Worm (Caenorhabditis elegans) whole organism, L1 larva: ENCODE results near the gene sri-51.

Source experiments
- C16A3.4 ChIP-seq: fragments of 150-350 bp; optimal IDR thresholded peaks from 2 replicates; lab custom pipeline; 2014; ENCODE audit warnings: missing biosample characterization, missing genetic modification characterization
- Y116A8C.19 ChIP-seq: sonication (generic microtip); optimal IDR thresholded peaks from 2 replicates; lab custom pipeline; 2016; ENCODE audit warnings: missing compliant biosample characterization, missing genetic modification characterization, borderline replicate concordance
- aha-1 ChIP-seq: fragments of 150-350 bp; optimal IDR thresholded peaks from 2 replicates; lab custom pipeline; 2014; ENCODE audit warnings: missing biosample characterization, missing genetic modification characterization
- alr-1 ChIP-seq: fragments of 200-800 bp; sonication (Bioruptor generic); optimal IDR thresholded peaks from 2 replicates; lab custom pipeline; 2018; ENCODE audit warnings: borderline replicate concordance, mild to moderate bottlenecking, missing genetic modification characterization, missing compliant biosample characterization
- ama-1 ChIP-seq: fragments of 150-350 bp; optimal IDR thresholded peaks from 2 replicates; lab custom pipeline; 2014
- blmp-1 ChIP-seq: fragments of 150-350 bp; optimal IDR thresholded peaks from 2 replicates; lab custom pipeline; 2014; ENCODE audit warnings: missing biosample characterization, missing genetic modification characterization
- ceh-63 ChIP-seq: fragments of 200-800 bp; sonication (Bioruptor generic); optimal IDR thresholded peaks from 2 replicates; lab custom pipeline; 2018; ENCODE audit warnings: mild to moderate bottlenecking, missing genetic modification characterization, missing compliant biosample characterization
- ceh-82 ChIP-seq, 3 experiments: fragments of 150-350 bp in 1 of 3; sonication (generic microtip) in 2 of 3; optimal IDR thresholded peaks; 2 replicates each; lab custom pipeline; 2014 to 2017; ENCODE audit warnings: missing biosample characterization in 3 of 3, missing genetic modification characterization in 3 of 3
- ces-1 ChIP-seq: fragments of 150-350 bp; optimal IDR thresholded peaks from 2 replicates; lab custom pipeline; 2014; ENCODE audit warnings: missing biosample characterization, missing genetic modification reagents, missing genetic modification characterization
- dpl-1 ChIP-seq, 3 experiments: fragments of 150-350 bp in 2 of 3; sonication (generic microtip) in 1 of 3; optimal IDR thresholded peaks; 2 replicates each; lab custom pipeline; 2014 to 2017; ENCODE audit warnings: missing biosample characterization in 3 of 3, missing genetic modification characterization in 3 of 3, missing genetic modification reagents in 3 of 3
- dsc-1 ChIP-seq: sonication (generic microtip); optimal IDR thresholded peaks from 2 replicates; lab custom pipeline; 2016; ENCODE audit warnings: mild to moderate bottlenecking, missing genetic modification characterization, missing compliant biosample characterization
- efl-1 ChIP-seq, 4 experiments: fragments of 150-350 bp; optimal IDR thresholded peaks in 3 of 4; peaks in 1 of 4; 1 replicate in 1 of 4; 2 replicates in 3 of 4; lab custom pipeline; 2014; ENCODE audit warnings: missing biosample characterization in 2 of 4, missing genetic modification characterization in 2 of 4, missing genetic modification reagents in 2 of 4
- elt-3 ChIP-seq, 6 experiments: fragments of 150-350 bp in 1 of 6; sonication (generic microtip); optimal IDR thresholded peaks; 2 replicates each; lab custom pipeline; 2017 to 2018; ENCODE audit warnings: missing biosample characterization in 6 of 6, missing genetic modification characterization in 6 of 6, inconsistent platforms in 1 of 6
- fos-1 ChIP-seq: fragments of 150-350 bp; optimal IDR thresholded peaks from 2 replicates; lab custom pipeline; 2014; ENCODE audit warnings: missing biosample characterization, missing genetic modification characterization
- hlh-4 ChIP-seq: sonication (generic microtip); optimal IDR thresholded peaks from 2 replicates; lab custom pipeline; 2016; ENCODE audit warnings: mild to moderate bottlenecking, missing genetic modification characterization, missing compliant biosample characterization
- isw-1 ChIP-seq: fragments of 200-800 bp; sonication (Bioruptor generic); IDR thresholded peaks from 2 replicates; pipeline ENCODE4 v1.3.6; 2022; ENCODE audit warnings: missing genetic modification characterization, missing compliant biosample characterization
- jun-1 ChIP-seq: fragments of 150-350 bp; optimal IDR thresholded peaks from 2 replicates; lab custom pipeline; 2014; ENCODE audit warnings: missing biosample characterization, missing genetic modification reagents, missing genetic modification characterization
- lin-14 ChIP-seq: fragments of 200-800 bp; sonication (Bioruptor generic); optimal IDR thresholded peaks from 2 replicates; lab custom pipeline; 2018; ENCODE audit warnings: mild to moderate bottlenecking, missing genetic modification characterization, moderate library complexity, missing compliant biosample characterization
- lin-35 ChIP-seq, 2 experiments: fragments of 150-350 bp; optimal IDR thresholded peaks; 2 replicates each; lab custom pipeline; 2014; ENCODE audit warnings: missing biosample characterization in 2 of 2, missing genetic modification characterization in 2 of 2, missing genetic modification reagents in 2 of 2
- lir-3 ChIP-seq: sonication (generic microtip); optimal IDR thresholded peaks from 2 replicates; lab custom pipeline; 2016; ENCODE audit warnings: mild to moderate bottlenecking, missing genetic modification characterization, moderate library complexity, missing compliant biosample characterization; ENCODE audit not compliant: poor library complexity
- lsy-2 ChIP-seq, 2 experiments: fragments of 150-350 bp; optimal IDR thresholded peaks; 2 replicates each; lab custom pipeline; 2014; ENCODE audit warnings: missing biosample characterization in 2 of 2, missing genetic modification characterization in 2 of 2
- mab-9 ChIP-seq: fragments of 200-800 bp; sonication (Bioruptor generic); IDR thresholded peaks from 2 replicates; pipeline ENCODE4 v1.3.6; 2022; ENCODE audit warnings: missing genetic modification reagents, missing genetic modification characterization, missing compliant biosample characterization
- mep-1 ChIP-seq: fragments of 150-350 bp; optimal IDR thresholded peaks from 2 replicates; lab custom pipeline; 2014; ENCODE audit warnings: missing biosample characterization, missing genetic modification characterization
- nhr-19 ChIP-seq: fragments of 200-800 bp; sonication (Bioruptor generic); conservative IDR thresholded peaks from 2 replicates; pipeline ENCODE4 v1.3.6; 2022; ENCODE audit warnings: missing genetic modification characterization, missing compliant biosample characterization
- nhr-20 ChIP-seq: sonication (generic microtip); optimal IDR thresholded peaks from 2 replicates; lab custom pipeline; 2016; ENCODE audit warnings: mild to moderate bottlenecking, missing genetic modification characterization, missing compliant biosample characterization
- nhr-47 ChIP-seq: sonication (generic microtip); optimal IDR thresholded peaks from 2 replicates; lab custom pipeline; 2016; ENCODE audit warnings: mild to moderate bottlenecking, missing genetic modification characterization, moderate library complexity, missing compliant biosample characterization
- nhr-71 ChIP-seq: sonication (generic microtip); optimal IDR thresholded peaks from 2 replicates; lab custom pipeline; 2016; ENCODE audit warnings: mild to moderate bottlenecking, missing genetic modification characterization, moderate library complexity, missing compliant biosample characterization
- nhr-84 ChIP-seq: sonication (generic microtip); optimal IDR thresholded peaks from 2 replicates; lab custom pipeline; 2017; ENCODE audit warnings: missing biosample characterization, missing genetic modification characterization
- nhr-85 ChIP-seq: sonication (generic microtip); peaks from one replicate; lab custom pipeline; 2016; ENCODE audit warnings: missing genetic modification characterization, inconsistent platforms, missing compliant biosample characterization
- nhr-90 ChIP-seq: sonication (generic microtip); optimal IDR thresholded peaks from 2 replicates; lab custom pipeline; 2016; ENCODE audit warnings: mild to moderate bottlenecking, missing genetic modification characterization, missing compliant biosample characterization; ENCODE audit not compliant: poor library complexity
- rnt-1 ChIP-seq: sonication (generic microtip); optimal IDR thresholded peaks from 2 replicates; lab custom pipeline; 2016; ENCODE audit warnings: mild to moderate bottlenecking, missing genetic modification characterization, moderate library complexity, missing compliant biosample characterization
- snu-23 ChIP-seq: sonication (generic microtip); optimal IDR thresholded peaks from 2 replicates; lab custom pipeline; 2016; ENCODE audit warnings: missing genetic modification characterization, missing compliant biosample characterization
- sptf-1 ChIP-seq: fragments of 150-350 bp; optimal IDR thresholded peaks from 2 replicates; lab custom pipeline; 2014; ENCODE audit warnings: missing biosample characterization, missing genetic modification characterization
- sup-37 ChIP-seq: fragments of 200-800 bp; sonication (Bioruptor generic); optimal IDR thresholded peaks from 2 replicates; lab custom pipeline; 2018; ENCODE audit warnings: mild to moderate bottlenecking, missing genetic modification characterization, missing compliant biosample characterization
- swsn-7 ChIP-seq: sonication (generic microtip); optimal IDR thresholded peaks from 2 replicates; lab custom pipeline; 2016; ENCODE audit warnings: missing genetic modification characterization, missing compliant biosample characterization
- tlp-1 ChIP-seq: fragments of 150-350 bp; optimal IDR thresholded peaks from 2 replicates; lab custom pipeline; 2014; ENCODE audit warnings: missing biosample characterization, missing genetic modification characterization
- unc-130 ChIP-seq: fragments of 150-350 bp; optimal IDR thresholded peaks from 2 replicates; lab custom pipeline; 2017; ENCODE audit warnings: missing biosample characterization, missing genetic modification characterization, inconsistent platforms
- unc-30 ChIP-seq: sonication (generic microtip); optimal IDR thresholded peaks from 2 replicates; lab custom pipeline; 2017; ENCODE audit warnings: missing biosample characterization, missing genetic modification characterization
- unc-98 ChIP-seq: fragments of 200-800 bp; sonication (Bioruptor generic); IDR thresholded peaks from 2 replicates; pipeline ENCODE4 v1.3.6; 2022; ENCODE audit warnings: missing genetic modification characterization, missing compliant biosample characterization
- xbp-1 ChIP-seq: sonication (generic microtip); optimal IDR thresholded peaks from 2 replicates; lab custom pipeline; 2016; ENCODE audit warnings: missing genetic modification characterization, missing compliant biosample characterization
- zag-1 ChIP-seq: fragments of 150-350 bp; optimal IDR thresholded peaks from 2 replicates; lab custom pipeline; 2014; ENCODE audit warnings: missing biosample characterization, missing genetic modification characterization
- zip-4 ChIP-seq: fragments of 200-800 bp; sonication (Bioruptor generic); optimal IDR thresholded peaks from 2 replicates; lab custom pipeline; 2018; ENCODE audit warnings: mild to moderate bottlenecking, missing genetic modification characterization, moderate library complexity, missing compliant biosample characterization

Gene sri-51

DNA sequence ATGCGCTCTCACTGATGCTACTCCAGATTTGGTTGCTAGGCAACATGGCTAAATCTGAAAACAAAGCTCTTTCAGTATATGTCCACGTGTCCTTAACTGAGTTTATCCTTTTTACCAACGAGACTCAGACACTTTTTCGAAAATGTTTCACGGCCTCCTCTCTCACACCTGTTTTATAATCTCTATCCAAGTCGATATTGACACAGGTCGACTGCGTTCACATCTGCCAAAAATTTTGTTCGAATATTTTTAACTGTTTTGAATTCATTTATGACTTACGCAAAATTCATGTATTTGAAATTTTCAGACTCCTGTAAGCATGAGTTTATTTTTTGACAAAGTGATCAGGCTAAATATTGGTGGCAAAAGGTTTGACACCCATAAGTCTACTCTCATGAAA, 16.9 kb upstream of the sri-51 start, which contains the start of gene ZC239.3:
TSS of gene ZC239.3 (plus strand) at position 301 of the 400 bp plus-strand sequence.
- peak; percentile 23 for TF ChIP-seq xbp-1 (tag; lab: Kevin White, UChicago)

DNA sequence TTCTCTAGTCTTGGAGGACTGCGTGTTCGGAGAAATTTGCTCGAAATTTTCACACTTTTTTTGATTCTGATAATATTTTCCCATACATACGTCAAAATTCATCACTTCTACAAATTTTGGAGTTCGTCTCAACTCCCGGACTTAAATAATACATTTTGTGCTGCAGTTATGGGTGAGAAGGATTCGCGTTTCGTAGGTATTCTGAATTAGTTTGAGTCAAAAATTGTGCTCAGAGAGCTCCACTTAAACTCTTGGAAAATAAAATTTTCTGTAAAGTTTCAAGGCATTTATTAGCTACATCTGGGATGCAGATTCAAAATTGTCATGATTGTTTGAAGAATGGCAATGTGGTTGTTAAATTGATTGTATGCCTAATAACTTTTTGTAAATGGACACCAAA, 15.0 kb upstream of the sri-51 start, which contains the start of gene ZC239.4:
TSS of gene ZC239.4 (plus strand) at position 301 of the 400 bp plus-strand sequence.
- no peak for TF ChIP-seq nhr-85 (tag; lab: Kevin White, UChicago)

DNA sequence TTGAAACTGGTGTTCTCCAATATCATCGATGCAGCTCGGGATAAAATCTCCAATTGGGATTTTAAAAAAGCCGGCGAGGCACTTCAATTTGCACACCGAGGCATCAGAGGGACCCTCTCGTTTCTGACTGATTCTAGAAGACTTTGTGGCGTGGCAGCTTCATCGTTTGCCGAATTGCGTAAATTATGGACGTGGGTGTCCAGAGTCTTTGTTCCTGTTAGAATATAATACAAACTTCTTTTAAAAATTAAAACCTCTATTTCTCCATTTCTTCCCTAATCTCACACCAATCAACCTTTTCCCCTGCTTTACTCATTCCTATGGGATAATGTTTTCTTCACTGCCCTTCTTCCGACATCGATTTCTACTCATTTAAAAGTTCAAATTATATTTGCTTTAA, 11.5 kb upstream of the sri-51 start, which contains the start of gene ZC239.5:
TSS of gene ZC239.5 (plus strand) at position 301 of the 400 bp plus-strand sequence.
- TF ChIP-seq lir-3, result no peak
- TF ChIP-seq dsc-1 (tag; lab: Kevin White, UChicago), result no peak
- no peak for TF ChIP-seq nhr-19 (GFP tag; lab: Robert Waterston, UW)
- TF ChIP-seq ama-1, result no peak
- no peak for TF ChIP-seq aha-1 (tag; lab: Kevin White, UChicago)
- TF ChIP-seq zag-1 (tag; lab: Kevin White, UChicago), result no peak
- no peak for TF ChIP-seq zip-4
- TF ChIP-seq tlp-1 (tag; lab: Kevin White, UChicago), result no peak
- no peak for TF ChIP-seq ceh-63 (GFP tag; lab: Kevin White, UChicago)
- no peak for TF ChIP-seq elt-3 (tag; optimal IDR thresholded peaks at IDR 0.05; lab: Kevin White, UChicago)
- no peak for TF ChIP-seq jun-1 (tag; lab: Kevin White, UChicago)
- TF ChIP-seq Y116A8C.19, result no peak
- no peak for TF ChIP-seq mep-1
- TF ChIP-seq isw-1, result no peak
- no peak for TF ChIP-seq nhr-47
- no peak for TF ChIP-seq sup-37 (GFP tag; lab: Kevin White, UChicago)
- TF ChIP-seq alr-1, result no peak
- no peak for TF ChIP-seq unc-98 (GFP tag; lab: Robert Waterston, UW)
- no peak for TF ChIP-seq unc-130 (tag; lab: Kevin White, UChicago)

DNA sequence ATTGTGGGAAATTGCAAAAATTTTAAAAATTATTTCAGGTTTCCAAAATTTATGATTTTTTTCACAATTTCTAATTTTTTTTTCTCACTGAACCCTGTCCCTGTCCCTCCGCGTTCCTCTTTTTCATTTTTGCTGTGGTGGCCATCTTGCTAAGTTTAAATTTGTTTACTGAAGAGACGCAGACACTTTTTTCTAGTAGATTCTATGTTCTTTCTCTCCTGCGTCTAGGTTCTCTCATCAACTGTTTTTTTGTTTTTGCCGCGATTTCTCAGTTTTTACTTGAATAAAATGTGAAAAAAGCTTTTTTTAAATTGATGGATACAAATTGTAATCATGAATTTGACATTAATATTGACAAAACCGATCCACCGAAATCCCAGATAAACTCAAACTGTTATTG, 10.4 kb upstream of the sri-51 start, which contains the start of gene ZC239.6:
TSS of gene ZC239.6 (plus strand) at position 381 of the 400 bp plus-strand sequence.
- peak; percentile 27 for TF ChIP-seq mep-1
- no peak for TF ChIP-seq nhr-71 (tag; lab: Kevin White, UChicago)
- TF ChIP-seq blmp-1 (tag; lab: Kevin White, UChicago), result peak; percentile 17
- TF ChIP-seq nhr-84 (tag; lab: Kevin White, UChicago), result no peak
- no peak for TF ChIP-seq nhr-90
- TF ChIP-seq C16A3.4 (tag; lab: Kevin White, UChicago), result no peak
- peak; percentile 39 to 42 for TF ChIP-seq efl-1 (optimal IDR thresholded peaks at IDR 0.05; lab: Kevin White, UChicago)
- peak; percentile 41 to 84 for TF ChIP-seq efl-1 (GFP tag; optimal IDR thresholded peaks at IDR 0.05 in 1 of 2; lab: Kevin White, UChicago)
- TF ChIP-seq snu-23 (GFP tag; lab: Kevin White, UChicago), result peak; percentile 68
- peak; percentile 69 for TF ChIP-seq lin-14
- TF ChIP-seq fos-1 (tag; lab: Kevin White, UChicago), result no peak
- no peak for TF ChIP-seq sptf-1 (tag; lab: Kevin White, UChicago)
- no peak for TF ChIP-seq mab-9 (GFP tag; lab: Robert Waterston, UW)
- no peak for TF ChIP-seq lir-3
- TF ChIP-seq swsn-7 (tag; lab: Kevin White, UChicago), result peak; percentile 43
- peak; percentile 23 to 51 for TF ChIP-seq lsy-2 (tag; optimal IDR thresholded peaks at IDR 0.05; lab: Kevin White, UChicago)
- peak; percentile 53 for TF ChIP-seq rnt-1 (tag; lab: Kevin White, UChicago)
- peak in 1 of 3 experiments; percentile 5 for TF ChIP-seq ceh-82 (tag; optimal IDR thresholded peaks at IDR 0.05; lab: Kevin White, UChicago)
- TF ChIP-seq unc-30 (tag; lab: Kevin White, UChicago), result no peak
- peak; percentile 46 for TF ChIP-seq nhr-85 (tag; lab: Kevin White, UChicago)
- TF ChIP-seq hlh-4 (tag; lab: Kevin White, UChicago), result no peak
- peak in 1 of 2 experiments; percentile 8 for TF ChIP-seq lin-35 (GFP tag; optimal IDR thresholded peaks at IDR 0.05; lab: Kevin White, UChicago)
- TF ChIP-seq xbp-1 (tag; lab: Kevin White, UChicago), result peak; percentile 16
- peak; percentile 17 for TF ChIP-seq nhr-47
- no peak for TF ChIP-seq ces-1 (GFP tag; lab: Kevin White, UChicago)
- TF ChIP-seq nhr-20, result peak; percentile 50
- TF ChIP-seq dpl-1 (GFP tag; optimal IDR thresholded peaks at IDR 0.05; lab: Kevin White, UChicago), result peak in 2 of 3 experiments; percentile 4 to 42
